Worm (Caenorhabditis elegans) whole organism, L4 larva: ENCODE measurements around the gene lin-56.
"Not testable (repeated sequence)": the region's sequence is repeated elsewhere in the genome, so short reads cannot be mapped to it uniquely, and the experiment has no call there.

Experiments
- F10B5.3 ChIP-seq: sonication (generic microtip); optimal IDR thresholded peaks from 2 replicates; lab custom pipeline; 2016; ENCODE audit warnings: mild to moderate bottlenecking, missing genetic modification characterization, missing compliant biosample characterization
- T26A8.4 ChIP-seq: fragments of 200-800 bp; sonication (Bioruptor generic); IDR thresholded peaks from 2 replicates; pipeline ENCODE4 v1.3.6; 2022; ENCODE audit warnings: missing genetic modification characterization, missing compliant biosample characterization
- Y105C5A.15 ChIP-seq: fragments of 200-800 bp; sonication (Bioruptor generic); IDR thresholded peaks from 2 replicates; pipeline ENCODE4 v1.3.6; 2022; ENCODE audit warnings: missing genetic modification characterization, missing compliant biosample characterization
- Y48G9A.11 ChIP-seq: fragments of 200-800 bp; sonication (Bioruptor generic); IDR thresholded peaks from 2 replicates; pipeline ENCODE4 v1.3.6; 2022; ENCODE audit warnings: missing genetic modification reagents, missing genetic modification characterization, missing compliant biosample characterization
- Y75B8A.6 ChIP-seq: fragments of 200-800 bp; sonication (Bioruptor generic); IDR thresholded peaks from 2 replicates; pipeline ENCODE4 v1.3.6; 2022; ENCODE audit warnings: missing genetic modification reagents, missing genetic modification characterization, missing compliant biosample characterization
- aly-2 ChIP-seq: sonication (generic microtip); optimal IDR thresholded peaks from 2 replicates; lab custom pipeline; 2018; ENCODE audit warnings: missing biosample characterization, missing genetic modification characterization
- ama-1 ChIP-seq: fragments of 150-350 bp; optimal IDR thresholded peaks from 2 replicates; lab custom pipeline; 2014; ENCODE audit warnings: inconsistent platforms, mixed read lengths
- attf-4 ChIP-seq: sonication (generic microtip); optimal IDR thresholded peaks from 3 replicates; lab custom pipeline; 2017; ENCODE audit warnings: missing biosample characterization, missing genetic modification characterization
- ceh-20 ChIP-seq: fragments of 200-800 bp; sonication (Bioruptor generic); IDR thresholded peaks from 2 replicates; pipeline ENCODE4 v1.3.6; 2022; ENCODE audit warnings: missing genetic modification reagents, missing genetic modification characterization, missing compliant biosample characterization
- ceh-44 ChIP-seq: fragments of 200-800 bp; sonication (Bioruptor generic); IDR thresholded peaks from 2 replicates; pipeline ENCODE4 v1.3.6; 2022; ENCODE audit warnings: missing genetic modification reagents, missing genetic modification characterization, missing compliant biosample characterization
- cey-2 ChIP-seq: sonication (generic microtip); optimal IDR thresholded peaks from 3 replicates; lab custom pipeline; 2017; ENCODE audit warnings: missing genetic modification characterization, mild to moderate bottlenecking, missing compliant biosample characterization, antibody characterized with exemption, borderline replicate concordance; ENCODE audit not compliant: insufficient read depth
- daf-16 ChIP-seq, 3 experiments: sonication (generic microtip); optimal IDR thresholded peaks; 2 replicates each; lab custom pipeline; 2016 to 2017; ENCODE audit warnings: missing genetic modification characterization in 3 of 3, missing genetic modification reagents in 3 of 3, mild to moderate bottlenecking in 2 of 3, missing compliant biosample characterization in 2 of 3, missing biosample characterization in 1 of 3, moderate library complexity in 1 of 3
- dmd-6 ChIP-seq: fragments of 200-800 bp; sonication (Bioruptor generic); IDR thresholded peaks from 2 replicates; pipeline ENCODE4 v1.3.6; 2022; ENCODE audit warnings: missing genetic modification reagents, missing genetic modification characterization, missing compliant biosample characterization
- dmd-9 ChIP-seq: fragments of 200-800 bp; sonication (Bioruptor generic); IDR thresholded peaks from 2 replicates; pipeline ENCODE4 v1.3.6; 2022; ENCODE audit warnings: missing genetic modification reagents, missing genetic modification characterization, missing compliant biosample characterization
- duxl-1 ChIP-seq: sonication (generic microtip); optimal IDR thresholded peaks from 2 replicates; lab custom pipeline; 2016; ENCODE audit warnings: mild to moderate bottlenecking, missing genetic modification characterization, moderate library complexity, missing compliant biosample characterization; ENCODE audit not compliant: poor library complexity
- dve-1 ChIP-seq: sonication (generic microtip); optimal IDR thresholded peaks from 2 replicates; lab custom pipeline; 2017; ENCODE audit warnings: antibody characterized with exemption, mild to moderate bottlenecking, missing genetic modification characterization, missing compliant biosample characterization; ENCODE audit not compliant: insufficient read depth
- fos-1 ChIP-seq: fragments of 150-350 bp; optimal IDR thresholded peaks from 2 replicates; lab custom pipeline; 2014; ENCODE audit warnings: missing biosample characterization, missing genetic modification characterization
- gei-8 ChIP-seq: fragments of 200-800 bp; sonication (Bioruptor generic); optimal IDR thresholded peaks from 2 replicates; lab custom pipeline; 2018; ENCODE audit warnings: mild to moderate bottlenecking, missing genetic modification characterization, missing compliant biosample characterization
- hlh-11 ChIP-seq: fragments of 200-800 bp; sonication (Bioruptor generic); optimal IDR thresholded peaks from 2 replicates; lab custom pipeline; 2018; ENCODE audit warnings: mild to moderate bottlenecking, missing genetic modification characterization, missing compliant biosample characterization
- hmg-1.1 ChIP-seq: fragments of 200-800 bp; sonication (Bioruptor generic); IDR thresholded peaks from 2 replicates; pipeline ENCODE4 v1.3.6; 2022; ENCODE audit warnings: missing genetic modification reagents, missing genetic modification characterization, missing compliant biosample characterization
- jun-1 ChIP-seq: fragments of 150-350 bp; optimal IDR thresholded peaks from 2 replicates; lab custom pipeline; 2014; ENCODE audit warnings: missing biosample characterization, missing genetic modification reagents, missing genetic modification characterization
- lin-38 ChIP-seq: fragments of 200-800 bp; sonication (Bioruptor generic); IDR thresholded peaks from 2 replicates; pipeline ENCODE4 v1.3.6; 2022; ENCODE audit warnings: missing genetic modification reagents, missing genetic modification characterization, missing compliant biosample characterization
- lir-3 ChIP-seq: sonication (generic microtip); optimal IDR thresholded peaks from 2 replicates; lab custom pipeline; 2016; ENCODE audit warnings: mild to moderate bottlenecking, missing genetic modification characterization, missing compliant biosample characterization
- lsy-2 ChIP-seq, 2 experiments: fragments of 150-350 bp in 1 of 2; sonication (generic microtip) in 1 of 2; optimal IDR thresholded peaks; 2 replicates each; lab custom pipeline; 2014 to 2017; ENCODE audit warnings: missing biosample characterization in 2 of 2, missing genetic modification characterization in 2 of 2
- madf-9 ChIP-seq: fragments of 200-800 bp; sonication (Bioruptor generic); conservative IDR thresholded peaks from 2 replicates; pipeline ENCODE4 v1.3.6; 2022; ENCODE audit warnings: missing genetic modification reagents, missing genetic modification characterization, missing compliant biosample characterization
- mdl-1 ChIP-seq, 2 experiments: fragments of 150-350 bp in 1 of 2; sonication (generic microtip) in 1 of 2; optimal IDR thresholded peaks; 2 replicates each; lab custom pipeline; 2014 to 2017; ENCODE audit warnings: missing biosample characterization in 2 of 2, missing genetic modification characterization in 2 of 2
- nhr-111 ChIP-seq: fragments of 200-800 bp; sonication (Bioruptor generic); optimal IDR thresholded peaks from 2 replicates; lab custom pipeline; 2018; ENCODE audit warnings: mild to moderate bottlenecking, missing genetic modification characterization, missing compliant biosample characterization
- nhr-25 ChIP-seq: sonication (generic microtip); optimal IDR thresholded peaks from 2 replicates; lab custom pipeline; 2017; ENCODE audit warnings: missing genetic modification characterization, mild to moderate bottlenecking, missing compliant biosample characterization, antibody characterized with exemption, moderate library complexity, borderline replicate concordance; ENCODE audit not compliant: insufficient read depth
- nhr-28 ChIP-seq: fragments of 150-350 bp; optimal IDR thresholded peaks from 2 replicates; lab custom pipeline; 2014; ENCODE audit warnings: missing biosample characterization, missing genetic modification characterization
- nhr-48 ChIP-seq: sonication (generic microtip); optimal IDR thresholded peaks from 2 replicates; lab custom pipeline; 2016; ENCODE audit warnings: mild to moderate bottlenecking, missing genetic modification characterization, missing compliant biosample characterization
- pha-4 ChIP-seq, 2 experiments: fragments of 150-350 bp in 1 of 2; fragments of 200-800 bp in 1 of 2; sonication (Bioruptor generic) in 1 of 2; IDR thresholded peaks in 1 of 2; optimal IDR thresholded peaks in 1 of 2; 2 replicates each; pipeline versions ENCODE4 v1.3.6 to Lab custom; 2014 to 2022; ENCODE audit warnings: missing genetic modification characterization in 2 of 2, missing genetic modification reagents in 2 of 2, missing biosample characterization in 1 of 2, missing compliant biosample characterization in 1 of 2
- php-3 ChIP-seq: fragments of 200-800 bp; sonication (Bioruptor generic); IDR thresholded peaks from 2 replicates; pipeline ENCODE4 v1.3.6; 2022; ENCODE audit warnings: missing genetic modification reagents, missing genetic modification characterization, missing compliant biosample characterization
- pqm-1 ChIP-seq: sonication (generic microtip); optimal IDR thresholded peaks from 2 replicates; lab custom pipeline; 2017; ENCODE audit warnings: missing biosample characterization, missing genetic modification characterization
- set-16 ChIP-seq: fragments of 200-800 bp; sonication (Bioruptor generic); IDR thresholded peaks from 2 replicates; pipeline ENCODE4 v1.3.6; 2022; ENCODE audit warnings: missing genetic modification reagents, missing genetic modification characterization, missing compliant biosample characterization
- snpc-1.2 ChIP-seq: fragments of 200-800 bp; sonication (Bioruptor generic); IDR thresholded peaks from 2 replicates; pipeline ENCODE4 v1.3.6; 2022; ENCODE audit warnings: missing genetic modification reagents, missing genetic modification characterization, missing compliant biosample characterization
- unc-130 ChIP-seq: sonication (generic microtip); optimal IDR thresholded peaks from 2 replicates; lab custom pipeline; 2016; ENCODE audit warnings: missing genetic modification reagents, missing genetic modification characterization, missing compliant biosample characterization
- zip-11 ChIP-seq: fragments of 200-800 bp; sonication (Bioruptor generic); IDR thresholded peaks from 2 replicates; pipeline ENCODE4 v1.3.6; 2022; ENCODE audit warnings: missing genetic modification characterization, missing compliant biosample characterization
- zip-2 ChIP-seq: fragments of 150-350 bp; optimal IDR thresholded peaks from 2 replicates; lab custom pipeline; 2014; ENCODE audit warnings: missing biosample characterization, missing genetic modification characterization
- ztf-11 ChIP-seq: fragments of 150-350 bp; optimal IDR thresholded peaks from 2 replicates; lab custom pipeline; 2014; ENCODE audit warnings: missing biosample characterization, missing genetic modification characterization
- ztf-7 ChIP-seq: fragments of 150-350 bp; optimal IDR thresholded peaks from 2 replicates; lab custom pipeline; 2014; ENCODE audit warnings: missing biosample characterization, missing genetic modification characterization

Gene lin-56

ce11 chrII:10490329-10490728 lies 40.5 kb downstream of the lin-56 start, which contains the start of gene clec-61:
Gene clec-61, minus strand, starts transcription at chrII:10490537.
- TF ChIP-seq zip-2 (tag; lab: Kevin White, UChicago) (no peak), cey-2 (tag; lab: Kevin White, UChicago) (no peak), dmd-9 (GFP tag; lab: Robert Waterston, UW) (no peak), nhr-28 (peak; percentile 58), dve-1 (tag; lab: Kevin White, UChicago) (peak; percentile 18), nhr-48 (tag; lab: Kevin White, UChicago) (no peak), fos-1 (tag; lab: Kevin White, UChicago) (no peak), nhr-111 (no peak), set-16 (GFP tag; lab: Robert Waterston, UW) (no peak), lir-3 (tag; lab: Kevin White, UChicago) (no peak), nhr-25 (no peak), Y105C5A.15 (no peak), ceh-20 (GFP tag; lab: Robert Waterston, UW) (no peak), daf-16 (GFP tag; optimal IDR thresholded peaks at IDR 0.05; lab: Kevin White, UChicago) (no peak), daf-16 (tag; optimal IDR thresholded peaks at IDR 0.05; lab: Kevin White, UChicago) (peak; percentile 87), php-3 (GFP tag; lab: Robert Waterston, UW) (no peak), zip-11 (GFP tag; lab: Robert Waterston, UW) (no peak), mdl-1 (tag; optimal IDR thresholded peaks at IDR 0.05; lab: Kevin White, UChicago) (no peak), pqm-1 (peak; percentile 23), duxl-1 (tag; lab: Kevin White, UChicago) (no peak)

DNA sequence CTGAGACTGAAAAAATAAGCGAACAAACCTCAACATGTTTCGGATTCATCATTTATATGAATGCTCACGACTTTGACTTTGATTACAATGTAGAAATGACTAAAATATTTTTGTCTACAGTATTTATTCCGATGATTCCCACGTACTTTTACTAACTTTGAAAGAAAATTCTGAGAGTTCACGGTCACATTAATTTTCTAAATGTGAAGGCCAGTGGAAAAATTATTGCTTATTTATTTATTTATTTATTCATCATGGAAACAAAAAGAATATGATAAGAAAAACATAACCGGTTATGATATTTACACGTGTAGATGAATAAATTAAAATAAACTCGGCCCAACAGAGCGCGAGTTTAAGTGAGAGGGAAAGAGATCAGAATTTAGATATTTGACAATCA lies 43.2 kb downstream of the lin-56 start, which contains the start of gene ZK666.8:
ZK666.8 (minus strand) TSS at position 101 of the 400 bp plus-strand sequence.
- TF ChIP-seq F10B5.3 (tag; lab: Kevin White, UChicago); ztf-7 (tag; lab: Kevin White, UChicago); Y75B8A.6 (GFP tag; lab: Robert Waterston, UW): not testable (repeated sequence)

- TF ChIP-seq gei-8 (GFP tag; lab: Kevin White, UChicago), result no peak
- no peak for TF ChIP-seq ztf-11 (tag; lab: Kevin White, UChicago)
- no peak for TF ChIP-seq lsy-2 (tag; optimal IDR thresholded peaks at IDR 0.05; lab: Kevin White, UChicago)
- TF ChIP-seq jun-1 (tag; lab: Kevin White, UChicago), result no peak
- no peak for TF ChIP-seq mdl-1 (tag; optimal IDR thresholded peaks at IDR 0.05; lab: Kevin White, UChicago)
- TF ChIP-seq ceh-44 (GFP tag; lab: Robert Waterston, UW), result no peak
- no peak for TF ChIP-seq pha-4 (GFP tag; IDR thresholded peaks at IDR 0.05; lab: Robert Waterston, UW)
- no peak for TF ChIP-seq pha-4 (tag; optimal IDR thresholded peaks at IDR 0.05; lab: Kevin White, UChicago)
- TF ChIP-seq attf-4, result no peak
- TF ChIP-seq T26A8.4 (GFP tag; lab: Robert Waterston, UW), result no peak
- TF ChIP-seq madf-9 (GFP tag; lab: Robert Waterston, UW), result no peak
- TF ChIP-seq F10B5.3 (tag; lab: Kevin White, UChicago), result no peak
- no peak for TF ChIP-seq ama-1 (lab: Kevin White, UChicago)
- TF ChIP-seq, all 104 proteins: peak for 0
Observed at ce11 chrII:10494467-10494866, 44.7 kb downstream of the lin-56 start, which contains the start of gene ZK666.14. Gene ZK666.14, plus strand, starts transcription at chrII:10494767.

ce11 chrII:10495912-10496311 lies 46.1 kb downstream of the lin-56 start, which contains the start of gene ZK666.12:
Gene ZK666.12, plus strand, starts transcription at chrII:10496212.
- TF ChIP-seq aly-2 (tag; lab: Kevin White, UChicago) (no peak), snpc-1.2 (GFP tag; lab: Robert Waterston, UW) (no peak), mdl-1 (tag; optimal IDR thresholded peaks at IDR 0.05; lab: Kevin White, UChicago) (no peak), zip-11 (GFP tag; lab: Robert Waterston, UW) (no peak), lin-38 (no peak), dmd-6 (GFP tag; lab: Robert Waterston, UW) (no peak), hlh-11 (tag; lab: Kevin White, UChicago) (no peak), hmg-1.1 (no peak), Y48G9A.11 (GFP tag; lab: Robert Waterston, UW) (no peak), unc-130 (GFP tag; lab: Kevin White, UChicago) (no peak)
- TF ChIP-seq, all 104 proteins: peak for 0
